Fruit fly (Drosophila melanogaster): ENCODE results near the gene CG32204.

Gene CG32204

dm6 chr3L:18898086-18898470 is 47.8 kb downstream of the CG32204 start, which contains the start of gene CG3902 (continued):
- TF ChIP-seq Spps (tag; optimal IDR thresholded peaks at IDR 0.05) (no peak), scrt (GFP tag; optimal IDR thresholded peaks at IDR 0.05) (peak; percentile 2), B-H1 (GFP tag; IDR thresholded peaks at IDR 0.05) (no peak), nom (GFP tag; optimal IDR thresholded peaks at IDR 0.05) (peak; percentile 6), CG9727 (GFP tag; optimal IDR thresholded peaks at IDR 0.05) (no peak), bsh (GFP tag; optimal IDR thresholded peaks at IDR 0.05) (peak in 1 of 2 experiments; percentile 32), gcm (GFP tag; optimal IDR thresholded peaks at IDR 0.05) (no peak), sc (optimal IDR thresholded peaks at IDR 0.05) (no peak), sc (GFP tag; optimal IDR thresholded peaks at IDR 0.05) (no peak), shn (GFP tag; optimal IDR thresholded peaks at IDR 0.05) (no peak), caup (GFP tag; optimal IDR thresholded peaks at IDR 0.05; ENCODE audit: severe bottlenecking) (peak; percentile 68), Ada2b (GFP tag; IDR thresholded peaks at IDR 0.05) (no peak), CG15514 (GFP tag; optimal IDR thresholded peaks at IDR 0.05) (peak; percentile 40), BEAF-32 (GFP tag; optimal IDR thresholded peaks at IDR 0.05) (no peak), ato (GFP tag; IDR thresholded peaks at IDR 0.05; ENCODE audit: partially characterized antibody) (0 out of 2 replicates have a peak, but pooled peaks have one; percentile 41), CG4404 (GFP tag; IDR thresholded peaks at IDR 0.05) (no peak), Adf1 (GFP tag; IDR thresholded peaks at IDR 0.05) (peak; percentile 22; the same call in 1 of the 2 replicates), trem (tag; optimal IDR thresholded peaks at IDR 0.05) (no peak), CG1603 (tag; optimal IDR thresholded peaks at IDR 0.05) (peak; percentile 29), CG13624 (GFP tag; optimal IDR thresholded peaks at IDR 0.05) (peak; percentile 9), CG16813 (GFP tag; IDR thresholded peaks at IDR 0.05; ENCODE audit: partially characterized antibody) (no peak), Xbp1 (GFP tag; optimal IDR thresholded peaks at IDR 0.05) (no peak), unc-4 (GFP tag; IDR thresholded peaks at IDR 0.05; ENCODE audit: partially characterized antibody) (no peak), CG2889 (GFP tag; IDR thresholded peaks at IDR 0.05) (no peak), B-H2 (GFP tag; optimal IDR thresholded peaks at IDR 0.05) (peak; percentile 71), Abd-B (GFP tag; optimal IDR thresholded peaks at IDR 0.05) (no peak), CG17568 (GFP tag; optimal IDR thresholded peaks at IDR 0.05) (peak; percentile 49), CG17612 (GFP tag; IDR thresholded peaks at IDR 0.05) (no peak), Rx (GFP tag; IDR thresholded peaks at IDR 0.05) (no peak), CG7963 (GFP tag; IDR thresholded peaks at IDR 0.05; ENCODE audit: partially characterized antibody) (peak; percentile 49; the same call in 1 of the 3 replicates), CG18599 (GFP tag; optimal IDR thresholded peaks at IDR 0.05) (no peak), run (tag; optimal IDR thresholded peaks at IDR 0.05) (no peak), ttk (GFP tag; IDR thresholded peaks at IDR 0.05) (no peak), Ravus (GFP tag; IDR thresholded peaks at IDR 0.05) (no peak), disco-r (GFP tag; optimal IDR thresholded peaks at IDR 0.05) (no peak), fd3F (GFP tag; optimal IDR thresholded peaks at IDR 0.05) (no peak), Antp (GFP tag; optimal IDR thresholded peaks at IDR 0.05) (no peak), pfk (GFP tag; optimal IDR thresholded peaks at IDR 0.05) (no peak), CG18262 (tag; optimal IDR thresholded peaks at IDR 0.05) (no peak), CG13296 (GFP tag; optimal IDR thresholded peaks at IDR 0.05) (peak; percentile 47), CG13287 (GFP tag; IDR thresholded peaks at IDR 0.05; ENCODE audit: partially characterized antibody) (peak; percentile 5; the same call in 1 of the 2 replicates), salm (tag; optimal IDR thresholded peaks at IDR 0.05) (no peak), Sry-β (GFP tag; optimal IDR thresholded peaks at IDR 0.05) (no peak), CG7987 (GFP tag; optimal IDR thresholded peaks at IDR 0.05) (no peak), corto (GFP tag; optimal IDR thresholded peaks at IDR 0.05) (no peak), BtbVII (GFP tag; optimal IDR thresholded peaks at IDR 0.05) (peak; percentile 43), HmgD (GFP tag; optimal IDR thresholded peaks at IDR 0.05) (no peak), CG15269 (tag; optimal IDR thresholded peaks at IDR 0.05) (peak; percentile 25), org-1 (GFP tag; optimal IDR thresholded peaks at IDR 0.05) (no peak)

Data from whole organism, embryonic.